Worm (Caenorhabditis elegans) whole organism, early embryonic: ENCODE data around the gene W10C6.2.
A peak's percentile ranks its signal among the peaks of the same experiment; 100 is the strongest.

Experiments
- F13C5.2 ChIP-seq: sonication (generic microtip); optimal IDR thresholded peaks from 2 replicates; lab custom pipeline; 2017; ENCODE audit warnings: mild to moderate bottlenecking, missing genetic modification characterization, inconsistent platforms, missing compliant biosample characterization
- ama-1 ChIP-seq: fragments of 150-350 bp; optimal IDR thresholded peaks from 2 replicates; lab custom pipeline; 2014
- ets-7 ChIP-seq: sonication (generic microtip); optimal IDR thresholded peaks from 2 replicates; lab custom pipeline; 2016; ENCODE audit warnings: missing genotype, missing genetic modification characterization, missing compliant biosample characterization
- pes-1 ChIP-seq: fragments of 200-800 bp; sonication (Bioruptor generic); IDR thresholded peaks from 2 replicates; pipeline ENCODE4 v1.3.6; 2022; ENCODE audit warnings: missing genetic modification reagents, missing genetic modification characterization, missing compliant biosample characterization
- sea-1 ChIP-seq: fragments of 200-800 bp; sonication (Bioruptor generic); conservative IDR thresholded peaks from 2 replicates; pipeline ENCODE4 v1.3.6; 2022; ENCODE audit warnings: missing genetic modification characterization, missing compliant biosample characterization
- tbx-11 ChIP-seq: fragments of 200-800 bp; sonication (Bioruptor generic); IDR thresholded peaks from 2 replicates; pipeline ENCODE4 v1.3.6; 2022; ENCODE audit warnings: missing genetic modification characterization, missing compliant biosample characterization
- tra-4 ChIP-seq: sonication (generic microtip); optimal IDR thresholded peaks from 2 replicates; lab custom pipeline; 2017; ENCODE audit warnings: missing genetic modification characterization, missing compliant biosample characterization

- TF ChIP-seq ets-7 (tag; lab: Kevin White, UChicago) (no peak), tra-4 (tag; lab: Kevin White, UChicago) (no peak), ama-1 (lab: Kevin White, UChicago) (no peak), tbx-11 (GFP tag; lab: Robert Waterston, UW) (no peak), sea-1 (GFP tag; lab: Robert Waterston, UW) (no peak), F13C5.2 (tag; lab: Kevin White, UChicago) (peak; percentile 29), pes-1 (no peak)
Observed at ce11 chrII:11126312-11127000, 4.8 kb upstream of the W10C6.2 start, which contains the start of the genes rps-9 and lsm-1.
